Fruit fly (Drosophila melanogaster): ENCODE results near the gene CG43092.

Gene CG43092

dm6 chr3R:22720808-22721306 lies 48.6 kb downstream of the CG43092 start, which contains the start of gene wge (continued):
- TF ChIP-seq cg (GFP tag; optimal IDR thresholded peaks at IDR 0.05): peak; percentile 57
- peak; percentile 50 for TF ChIP-seq CG14710 (tag; optimal IDR thresholded peaks at IDR 0.05)
- no peak for TF ChIP-seq salm (tag; optimal IDR thresholded peaks at IDR 0.05)
- TF ChIP-seq stwl (tag; optimal IDR thresholded peaks at IDR 0.05): peak; percentile 48
- TF ChIP-seq CG11456 (GFP tag; IDR thresholded peaks at IDR 0.05): no peak
- TF ChIP-seq Nf-YC (tag; optimal IDR thresholded peaks at IDR 0.05): no peak
- no peak for TF ChIP-seq CG16815 (GFP tag; optimal IDR thresholded peaks at IDR 0.05)
- no peak for TF ChIP-seq CG3163 (GFP tag; optimal IDR thresholded peaks at IDR 0.05)
- peak; percentile 70 for TF ChIP-seq pzg (GFP tag; optimal IDR thresholded peaks at IDR 0.05)
- TF ChIP-seq CG32772 (GFP tag; IDR thresholded peaks at IDR 0.05): peak; percentile 60
- TF ChIP-seq pfk (GFP tag; optimal IDR thresholded peaks at IDR 0.05): no peak
- TF ChIP-seq ase (GFP tag; IDR thresholded peaks at IDR 0.05): no peak
- no peak for TF ChIP-seq Deaf1 (tag; optimal IDR thresholded peaks at IDR 0.05)
- no peak for TF ChIP-seq ken (GFP tag; IDR thresholded peaks at IDR 0.05)
- no peak for TF ChIP-seq CG9727 (GFP tag; optimal IDR thresholded peaks at IDR 0.05)
- TF ChIP-seq cwo (GFP tag; optimal IDR thresholded peaks at IDR 0.05): no peak
- peak; percentile 1 for TF ChIP-seq CG2678 (tag; optimal IDR thresholded peaks at IDR 0.05)
- TF ChIP-seq E2f2 (GFP tag; IDR thresholded peaks at IDR 0.05): peak; percentile 96
- no peak for TF ChIP-seq dimm (GFP tag; IDR thresholded peaks at IDR 0.05)
- no peak for TF ChIP-seq CG2875 (GFP tag; optimal IDR thresholded peaks at IDR 0.05)
- TF ChIP-seq gfzf (GFP tag; optimal IDR thresholded peaks at IDR 0.05): peak; percentile 75
- TF ChIP-seq GATAe (GFP tag; conservative IDR thresholded peaks at IDR 0.05): no peak
- peak; percentile 66 for TF ChIP-seq CG16813 (GFP tag; IDR thresholded peaks at IDR 0.05; ENCODE audit: partially characterized antibody)
- TF ChIP-seq row (GFP tag; IDR thresholded peaks at IDR 0.05): no peak
- TF ChIP-seq CG33213 (GFP tag; optimal IDR thresholded peaks at IDR 0.05): no peak
- TF ChIP-seq h (optimal IDR thresholded peaks at IDR 0.05): no peak
- no peak for TF ChIP-seq pb (GFP tag; optimal IDR thresholded peaks at IDR 0.05)
- no peak for TF ChIP-seq pan (optimal IDR thresholded peaks at IDR 0.05)
- TF ChIP-seq pan (GFP tag; optimal IDR thresholded peaks at IDR 0.05 in 1 of 2, IDR thresholded peaks at IDR 0.05 in 1 of 2): no peak
- TF ChIP-seq CG17385 (GFP tag; optimal IDR thresholded peaks at IDR 0.05): peak; percentile 56
- peak; percentile 96 for TF ChIP-seq CG11560 (tag; IDR thresholded peaks at IDR 0.05)
- peak; percentile 55; the same call in 1 of the 3 replicates for TF ChIP-seq CG7963 (GFP tag; IDR thresholded peaks at IDR 0.05; ENCODE audit: partially characterized antibody)
- TF ChIP-seq CG15011 (GFP tag; optimal IDR thresholded peaks at IDR 0.05): no peak
- peak; percentile 81 for TF ChIP-seq kay (GFP tag; optimal IDR thresholded peaks at IDR 0.05)
- peak; percentile 55; the same call in 1 of the 3 replicates for TF ChIP-seq mld (GFP tag; IDR thresholded peaks at IDR 0.05; ENCODE audit: partially characterized antibody)
- TF ChIP-seq sna (GFP tag; IDR thresholded peaks at IDR 0.05; ENCODE audit: partially characterized antibody): no peak; the same call in 1 of the 2 replicates
- peak; percentile 8; the same call in 1 of the 3 replicates for TF ChIP-seq CG14860 (GFP tag; IDR thresholded peaks at IDR 0.05; ENCODE audit: partially characterized antibody)
- no peak for TF ChIP-seq Ptx1 (GFP tag; IDR thresholded peaks at IDR 0.05)
- TF ChIP-seq fd64A (GFP tag; optimal IDR thresholded peaks at IDR 0.05): no peak
- TF ChIP-seq MTF-1 (GFP tag; optimal IDR thresholded peaks at IDR 0.05; ENCODE audit: borderline replicate concordance): no peak
- peak; percentile 22 for TF ChIP-seq HmgZ (tag; optimal IDR thresholded peaks at IDR 0.05)
- TF ChIP-seq knrl (GFP tag; IDR thresholded peaks at IDR 0.05; ENCODE audit: partially characterized antibody): peak; percentile 54
- TF ChIP-seq CG1603 (tag; optimal IDR thresholded peaks at IDR 0.05): peak; percentile 34
- peak; percentile 95 for TF ChIP-seq nom (GFP tag; optimal IDR thresholded peaks at IDR 0.05)
- TF ChIP-seq Sin3A (optimal IDR thresholded peaks at IDR 0.05): peak; percentile 20
- no peak for TF ChIP-seq NfI (GFP tag; optimal IDR thresholded peaks at IDR 0.05)
- TF ChIP-seq CG4854 (GFP tag; optimal IDR thresholded peaks at IDR 0.05): no peak
- peak; percentile 89 for TF ChIP-seq sqz (GFP tag; optimal IDR thresholded peaks at IDR 0.05)
- peak; percentile 84 for TF ChIP-seq ato (GFP tag; IDR thresholded peaks at IDR 0.05; ENCODE audit: partially characterized antibody)
- TF ChIP-seq dmrt99B (tag; optimal IDR thresholded peaks at IDR 0.05): no peak

All from whole organism, embryonic.